Fruit fly (Drosophila melanogaster) ovary, adult (tissue): ENCODE data around the gene CG4950.

Experiments
- CG17801 ChIP-seq: fragments of 200-800 bp; optimal IDR thresholded peaks from 2 replicates; lab custom pipeline; 2019; ENCODE audit warnings: missing biosample characterization, mild to moderate bottlenecking, missing genetic modification characterization, moderate library complexity; ENCODE audit not compliant: partially characterized antibody

Gene CG4950

DNA sequence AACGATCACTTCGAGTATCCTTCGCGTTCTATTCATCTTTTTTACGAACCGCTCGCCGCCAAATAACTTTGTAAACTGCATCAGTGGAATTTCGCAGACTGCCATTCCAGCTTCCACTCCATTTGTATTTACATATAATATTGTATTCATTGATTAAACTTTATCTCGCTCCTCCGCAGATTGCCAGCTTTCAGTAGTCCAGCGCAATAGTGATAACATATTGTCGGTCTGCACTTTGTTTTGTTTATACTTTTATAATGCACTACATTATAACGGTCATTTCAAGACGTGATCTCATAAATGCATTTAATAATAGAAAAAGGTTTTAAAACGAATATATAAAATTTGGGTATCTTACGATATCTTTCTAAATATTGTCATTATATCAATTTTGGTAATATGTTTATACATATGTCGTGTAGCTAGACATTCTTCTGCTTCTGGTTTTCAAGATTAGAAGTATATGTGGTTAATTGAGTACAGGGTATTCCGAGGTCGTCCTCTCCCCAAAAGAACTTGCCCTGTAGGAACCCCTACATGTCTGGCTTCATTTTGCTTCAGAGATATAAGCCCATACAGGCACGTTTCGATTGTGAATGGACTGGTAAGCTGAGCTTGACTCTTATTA is at the start of gene CG4950:
TSS of gene CG4950 (minus strand) at position 51 of the 628 bp plus-strand sequence.
- no peak for TF ChIP-seq CG17801 (GFP tag; lab: Kevin White, UChicago)

DNA sequence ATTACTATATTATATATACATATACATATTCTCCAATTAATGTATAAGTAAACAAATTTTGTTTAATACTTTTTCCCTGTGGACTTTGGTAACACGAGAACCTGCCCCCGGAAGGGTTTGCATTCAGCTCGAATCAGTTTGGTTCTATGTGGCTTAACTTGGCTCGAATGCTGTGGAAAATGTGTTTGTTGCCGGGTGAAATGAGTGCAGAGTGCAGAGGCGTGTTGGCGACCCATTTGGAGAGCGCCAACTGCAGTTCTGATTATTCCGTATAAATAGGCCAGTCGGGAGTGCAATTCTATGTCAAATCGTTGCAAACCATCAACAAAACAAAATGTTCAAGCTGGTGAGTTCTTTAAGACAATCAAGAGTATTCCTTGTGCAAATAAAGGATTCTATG is 49.8 kb upstream of the CG4950 start, which contains the start of gene Nplp3:
TSS of gene Nplp3 (plus strand) at position 301 of the 400 bp plus-strand sequence.
- TF ChIP-seq CG17801 (GFP tag; lab: Kevin White, UChicago), result no peak

DNA sequence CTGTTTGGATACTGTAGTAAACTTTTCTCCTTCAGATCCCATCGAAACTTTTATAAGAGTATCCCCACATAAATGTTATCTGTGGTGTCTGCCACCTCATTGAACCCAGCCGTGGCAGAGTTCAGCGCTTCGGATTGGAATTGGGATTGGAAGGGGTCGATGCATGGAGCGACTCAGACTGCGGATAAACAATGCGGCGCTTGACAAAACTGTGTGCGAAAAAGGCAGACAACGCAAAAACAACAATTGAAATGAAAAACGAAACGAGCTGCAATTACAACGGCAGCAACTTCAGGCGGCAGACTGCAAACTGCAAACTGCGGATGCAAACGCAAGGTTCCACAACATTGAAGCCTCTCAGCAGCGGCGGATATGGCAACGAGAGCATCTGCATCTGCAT is 46.0 kb upstream of the CG4950 start, which contains the start of gene CG13062:
TSS of gene CG13062 (plus strand) at position 301 of the 400 bp plus-strand sequence.
- TF ChIP-seq CG17801 (GFP tag; lab: Kevin White, UChicago), result no peak

DNA sequence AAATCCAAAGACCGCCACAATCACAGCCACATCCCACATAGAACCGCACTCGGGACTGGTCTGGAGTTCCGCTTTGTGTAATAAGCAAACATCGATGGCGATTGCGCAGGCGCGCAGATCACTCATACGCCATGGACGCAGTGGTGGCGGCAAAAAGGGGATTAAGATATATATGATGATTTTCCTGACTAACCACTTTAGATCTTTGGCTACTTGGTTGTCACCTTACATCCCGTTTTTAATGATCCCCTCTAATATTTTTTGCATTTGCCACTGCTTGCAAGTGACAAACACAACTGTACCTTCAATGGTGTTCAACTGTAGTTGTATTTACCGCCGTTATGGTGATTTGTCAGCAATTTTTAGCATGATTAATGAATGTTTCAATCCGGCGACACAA is 42.0 kb upstream of the CG4950 start:
- TF ChIP-seq CG17801 (GFP tag; lab: Kevin White, UChicago), result no peak

DNA sequence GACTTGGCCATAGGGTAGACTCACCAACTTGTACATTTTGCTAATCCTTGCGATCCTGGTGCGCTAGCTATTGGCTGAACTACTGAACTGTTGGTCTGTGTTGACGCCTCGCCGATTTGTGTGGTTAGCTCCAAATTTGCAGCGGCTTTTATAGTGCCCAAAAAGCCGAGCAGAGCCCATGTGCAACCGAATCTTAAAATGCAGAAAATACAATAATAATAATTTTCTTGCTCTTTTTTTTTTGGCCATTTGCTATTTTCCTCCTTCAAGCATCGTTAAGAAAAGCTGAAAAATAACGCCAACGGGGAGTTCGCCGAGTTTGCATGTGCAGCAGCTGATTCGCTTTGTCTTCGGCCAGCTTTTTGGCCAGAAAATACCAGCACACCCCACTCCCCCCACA is 40.4 kb upstream of the CG4950 start, which contains the start of gene CG13042:
TSS of gene CG13042 (minus strand) at position 101 of the 400 bp plus-strand sequence.
- TF ChIP-seq CG17801 (GFP tag; lab: Kevin White, UChicago), result no peak

DNA sequence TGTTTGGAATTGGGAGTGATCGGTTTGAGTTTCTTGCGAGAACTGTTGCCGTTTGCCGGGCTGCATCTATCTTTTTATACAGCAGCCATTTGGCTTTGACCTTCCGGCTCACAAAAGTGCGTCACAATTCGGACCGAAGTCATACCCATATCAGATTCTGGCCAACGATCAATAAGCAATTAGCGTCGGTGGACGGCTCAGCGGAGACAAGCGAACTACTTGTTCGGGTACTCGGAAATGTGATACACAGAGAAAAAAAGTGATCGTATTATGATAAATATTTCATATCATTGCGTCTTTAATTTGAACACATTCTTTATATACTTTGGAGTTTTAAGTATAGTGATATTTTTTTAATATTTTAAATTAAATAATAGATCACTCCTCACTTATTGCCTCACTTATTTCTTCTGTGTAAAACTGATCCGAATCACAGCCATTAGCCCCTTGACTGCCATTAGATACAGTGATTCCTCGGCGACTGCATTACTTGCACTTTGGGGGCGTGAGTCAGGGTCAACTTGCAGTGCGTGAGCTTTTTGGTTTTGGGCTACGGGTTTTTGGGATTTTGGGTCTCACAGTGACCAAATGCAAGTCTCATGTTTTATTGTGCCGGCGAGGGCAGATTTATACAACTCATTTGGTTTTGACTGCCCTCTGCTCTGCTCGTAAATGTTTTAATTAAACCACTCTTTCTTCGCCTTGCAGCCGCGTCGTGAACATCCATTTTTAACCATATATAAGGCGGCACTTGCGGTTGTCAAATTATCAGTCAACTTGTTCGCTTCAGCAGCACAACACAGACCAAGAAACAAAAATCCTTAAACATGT is 38.1 kb upstream of the CG4950 start, which contains the start of the genes CG13043 and CG13063:
TSS of gene CG13043 (minus strand) at position 51 of the 831 bp plus-strand sequence.
TSS of gene CG13063 (plus strand) at position 781 of the 831 bp plus-strand sequence.
- no peak for TF ChIP-seq CG17801 (GFP tag; lab: Kevin White, UChicago)

DNA sequence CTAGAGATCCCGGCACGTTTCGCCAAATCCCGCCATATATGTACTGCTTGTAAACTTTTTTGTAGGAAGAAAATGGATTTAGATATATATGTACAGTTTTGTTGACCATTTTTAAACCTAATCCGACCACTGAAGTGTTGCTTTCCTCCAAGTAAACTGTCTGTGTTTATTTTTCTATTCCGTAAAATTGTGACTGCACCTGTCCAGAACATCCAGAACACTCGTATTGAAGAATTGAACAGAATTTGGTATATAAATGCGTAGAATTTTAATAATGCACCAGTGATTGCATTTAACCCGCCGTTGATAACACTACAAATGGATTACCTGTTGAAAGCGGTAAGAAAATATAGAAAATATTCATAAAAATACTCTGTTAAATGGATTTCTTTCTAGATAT is 36.0 kb upstream of the CG4950 start, which contains the start of gene CG43249:
TSS of gene CG43249 (plus strand) at position 301 of the 400 bp plus-strand sequence.
- no peak for TF ChIP-seq CG17801 (GFP tag; lab: Kevin White, UChicago)

DNA sequence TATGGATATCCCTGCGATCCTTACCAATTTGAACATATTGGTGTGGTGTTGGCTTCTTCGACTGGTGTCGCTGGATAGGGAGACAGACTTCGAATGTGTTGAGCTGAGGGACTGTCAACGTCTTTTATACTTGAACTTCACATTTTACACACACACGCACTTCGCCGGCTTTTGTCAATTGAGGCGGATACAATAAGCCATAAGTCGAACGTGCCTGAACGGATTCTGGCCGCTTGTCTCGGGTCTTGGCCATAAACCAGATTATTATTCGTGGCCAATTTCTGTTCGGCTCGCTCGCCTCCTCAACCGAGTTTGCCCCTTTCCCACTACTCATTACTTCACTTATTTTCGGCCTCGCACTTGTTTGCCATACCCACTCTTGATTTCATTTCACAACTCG is 35.1 kb upstream of the CG4950 start, which contains the start of gene CG13044:
TSS of gene CG13044 (minus strand) at position 101 of the 400 bp plus-strand sequence.
- no peak for TF ChIP-seq CG17801 (GFP tag; lab: Kevin White, UChicago)

DNA sequence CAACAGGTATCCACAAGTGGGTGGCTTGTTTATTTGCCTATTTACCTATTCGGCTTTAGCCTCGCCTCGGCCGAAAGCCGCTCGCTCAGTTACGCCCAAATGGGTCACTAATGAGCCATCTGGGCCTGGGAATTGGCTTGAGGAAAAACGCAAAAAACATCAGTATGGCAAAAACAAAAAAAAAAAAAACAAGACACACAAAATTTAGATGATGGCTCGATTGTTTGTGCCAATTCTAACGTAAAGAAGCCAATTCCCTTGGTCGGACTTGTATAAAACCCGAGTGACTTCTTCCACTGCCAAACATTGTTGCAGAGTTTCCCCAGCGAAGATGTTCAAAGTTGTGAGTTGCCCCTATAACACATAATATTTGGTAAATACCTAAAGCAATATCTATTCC is 33.2 kb upstream of the CG4950 start, which contains the start of gene CG4982:
TSS of gene CG4982 (plus strand) at position 301 of the 400 bp plus-strand sequence.
- TF ChIP-seq CG17801 (GFP tag; lab: Kevin White, UChicago), result no peak

DNA sequence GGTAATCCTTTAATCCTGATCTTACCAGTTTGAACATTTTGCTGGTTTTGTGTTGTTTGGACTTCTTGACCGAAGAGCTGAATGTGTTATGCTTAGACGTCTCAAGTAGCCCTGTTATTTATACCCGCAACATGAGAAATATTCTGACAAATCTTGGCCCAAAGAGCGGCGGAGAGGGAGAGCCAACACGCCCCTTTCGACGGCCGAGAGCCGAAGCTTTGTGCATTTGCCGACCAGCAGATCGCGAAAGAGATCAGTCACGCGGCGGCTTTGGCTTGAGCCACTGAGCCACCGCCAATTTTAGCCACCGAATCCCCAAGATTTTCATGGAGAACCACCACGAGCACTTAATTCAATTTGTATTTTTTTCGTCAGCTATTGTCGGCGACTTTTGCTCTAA is 27.5 kb upstream of the CG4950 start, which contains the start of gene CG4962:
TSS of gene CG4962 (minus strand) at position 101 of the 400 bp plus-strand sequence.
- no peak for TF ChIP-seq CG17801 (GFP tag; lab: Kevin White, UChicago)

DNA sequence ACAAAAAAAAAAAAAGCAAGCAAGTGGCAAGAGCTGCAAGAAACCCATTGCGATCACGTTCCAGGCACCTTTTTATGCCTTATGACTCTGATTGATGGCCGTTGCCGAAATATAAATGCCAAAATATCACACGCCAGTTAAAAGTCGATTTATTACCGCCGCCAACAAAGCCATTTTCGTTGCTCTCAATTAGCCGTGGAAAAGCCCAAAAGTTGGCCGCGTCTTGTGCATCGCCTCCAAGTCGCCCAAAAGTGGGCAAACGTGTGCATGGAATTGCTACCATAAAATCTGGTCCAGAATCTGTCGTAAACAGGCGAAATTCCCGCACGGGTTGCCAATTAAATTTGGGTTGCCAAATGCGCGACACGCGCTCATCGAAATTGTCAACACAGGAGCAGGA is 23.7 kb upstream of the CG4950 start:
- no peak for TF ChIP-seq CG17801 (GFP tag; lab: Kevin White, UChicago)

DNA sequence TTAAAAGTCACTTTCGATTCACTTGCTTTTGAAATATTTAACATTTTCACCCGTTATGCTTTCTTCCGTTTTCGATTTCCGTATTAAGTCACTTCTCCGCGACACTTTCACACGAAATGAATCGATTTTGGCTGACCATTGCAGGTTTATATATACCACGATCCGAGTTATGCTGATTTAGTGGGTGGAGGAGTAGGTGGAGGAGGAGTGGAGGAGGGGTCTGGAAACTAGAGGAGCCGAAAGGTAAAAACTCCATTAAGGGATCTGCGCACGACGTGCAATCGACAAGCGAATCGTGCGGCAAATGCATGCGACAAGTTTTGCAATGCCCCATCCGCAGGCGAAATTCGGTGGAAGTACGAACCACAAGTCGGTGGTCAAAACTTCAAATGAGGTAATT is 22.9 kb upstream of the CG4950 start, which contains the start of gene CG13045:
TSS of gene CG13045 (minus strand) at position 101 of the 400 bp plus-strand sequence.
- no peak for TF ChIP-seq CG17801 (GFP tag; lab: Kevin White, UChicago)

DNA sequence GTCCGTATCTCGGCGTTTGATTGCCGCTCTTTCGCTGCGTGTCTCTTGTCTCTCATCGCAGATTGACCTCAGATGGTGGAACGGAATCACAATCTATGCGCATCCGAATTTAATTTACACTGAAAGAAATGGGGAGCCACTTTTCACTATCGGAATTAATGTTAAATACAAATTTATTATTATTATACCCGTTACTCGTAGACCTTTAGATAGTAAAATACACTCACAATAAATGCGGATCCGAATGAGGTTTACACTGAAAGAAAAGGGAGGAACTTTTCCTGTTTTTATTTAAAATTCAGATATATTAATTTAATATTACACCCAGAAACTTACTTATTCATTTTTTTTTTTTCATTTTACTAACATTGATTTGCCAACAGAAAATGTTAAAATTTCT is 21.1 kb upstream of the CG4950 start:
- TF ChIP-seq CG17801 (GFP tag; lab: Kevin White, UChicago), result no peak

DNA sequence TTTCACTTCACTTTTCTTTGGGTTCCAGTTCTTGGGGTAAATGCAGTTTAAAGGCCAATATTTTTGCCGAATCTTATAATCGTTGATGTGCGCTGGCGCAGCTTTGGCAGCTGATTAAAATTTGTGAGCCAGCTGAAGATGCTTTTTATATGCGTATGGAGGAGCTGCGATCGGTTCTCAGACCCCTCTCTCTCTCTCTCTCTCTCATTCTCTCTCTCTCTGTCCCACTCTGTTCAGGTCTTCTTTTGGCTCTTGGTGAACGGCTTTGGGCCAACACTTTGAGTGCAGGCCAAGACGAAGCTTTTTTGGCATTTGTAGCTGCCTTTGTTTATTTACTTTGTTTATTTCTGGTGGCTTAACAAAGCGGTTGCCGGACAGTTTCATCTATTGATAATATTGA is 20.4 kb upstream of the CG4950 start, which contains the start of gene CG13046:
TSS of gene CG13046 (minus strand) at position 101 of the 400 bp plus-strand sequence.
- TF ChIP-seq CG17801 (GFP tag; lab: Kevin White, UChicago), result no peak

DNA sequence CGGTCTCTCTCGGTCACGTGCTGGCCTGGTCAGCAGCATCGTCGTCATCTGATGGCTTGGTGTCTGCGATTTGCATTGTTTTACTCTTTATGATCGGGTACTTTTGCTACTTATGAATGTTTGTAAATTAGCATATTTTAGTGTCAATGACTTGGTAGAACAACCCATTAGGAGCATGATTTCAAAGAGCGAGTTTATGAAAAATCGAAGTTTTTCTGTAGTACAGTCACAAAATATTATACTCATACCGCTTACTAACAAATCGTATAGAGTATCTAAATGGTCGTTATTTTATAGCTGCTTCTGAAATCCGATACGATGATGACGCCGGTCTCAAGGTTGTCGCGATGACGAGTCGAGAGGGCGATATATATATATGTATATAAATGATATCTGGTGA is 18.3 kb upstream of the CG4950 start:
- no peak for TF ChIP-seq CG17801 (GFP tag; lab: Kevin White, UChicago)
